Worm (Caenorhabditis elegans) whole organism, midembryonic: ENCODE results near the gene K08F4.3.

Experiments used
- T22C8.4 ChIP-seq: fragments of 200-800 bp; sonication (Bioruptor generic); IDR thresholded peaks from 2 replicates; pipeline ENCODE4 v1.3.6; 2022; ENCODE audit warnings: missing genetic modification characterization, missing compliant biosample characterization
- cog-1 ChIP-seq: sonication (generic microtip); optimal IDR thresholded peaks from 2 replicates; lab custom pipeline; 2016; ENCODE audit warnings: missing genetic modification characterization, missing compliant biosample characterization
- flt-1 ChIP-seq: fragments of 200-800 bp; sonication (Bioruptor generic); IDR thresholded peaks from 2 replicates; pipeline ENCODE4 v1.3.6; 2022; ENCODE audit warnings: missing genetic modification characterization, missing compliant biosample characterization
- klf-2 ChIP-seq: fragments of 200-800 bp; sonication (Bioruptor generic); conservative IDR thresholded peaks from 2 replicates; pipeline ENCODE4 v1.3.6; 2022; ENCODE audit warnings: missing genetic modification reagents, missing genetic modification characterization, missing compliant biosample characterization
- med-1 ChIP-seq: sonication (generic microtip); optimal IDR thresholded peaks from 2 replicates; lab custom pipeline; 2017; ENCODE audit warnings: missing genetic modification characterization, mild to moderate bottlenecking, missing compliant biosample characterization, antibody characterized with exemption, missing genetic modification reagents; ENCODE audit not compliant: insufficient read depth
- ref-1 ChIP-seq: fragments of 200-800 bp; sonication (Bioruptor generic); conservative IDR thresholded peaks from 2 replicates; pipeline ENCODE4 v1.3.6; 2022; ENCODE audit warnings: missing genetic modification reagents, missing genetic modification characterization, missing compliant biosample characterization
- tab-1 ChIP-seq: fragments of 200-800 bp; sonication (Bioruptor generic); IDR thresholded peaks from 2 replicates; pipeline ENCODE4 v1.3.6; 2022; ENCODE audit warnings: missing genetic modification characterization, missing compliant biosample characterization
- ztf-23 ChIP-seq: fragments of 200-800 bp; sonication (Bioruptor generic); IDR thresholded peaks from 2 replicates; pipeline ENCODE4 v1.3.6; 2022; ENCODE audit warnings: missing genetic modification reagents, missing genetic modification characterization, missing compliant biosample characterization
- ztf-29 ChIP-seq: fragments of 200-800 bp; sonication (Bioruptor generic); IDR thresholded peaks from 2 replicates; pipeline ENCODE4 v1.3.6; 2022; ENCODE audit warnings: missing genetic modification reagents, missing genetic modification characterization, missing compliant biosample characterization

Gene K08F4.3

ce11 chrIV:10128906-10129386, at the start of gene K08F4.3, which contains the start of gene gtbp-1:
Gene K08F4.3 (plus strand): TSS chrIV:10129257.
Gene gtbp-1 (minus strand): TSS chrIV:10128956.
- TF ChIP-seq ztf-23 (GFP tag; lab: Robert Waterston, UW) (peak; percentile 50; the same call in 1 of the 2 replicates), cog-1 (tag; lab: Kevin White, UChicago) (no peak), flt-1 (no peak), klf-2 (GFP tag; lab: Robert Waterston, UW) (no peak), ztf-29 (no peak)

- TF ChIP-seq med-1 (GFP tag; lab: Kevin White, UChicago) = no peak
Measured at ce11 chrIV:10080816-10081215, 48.2 kb upstream of the K08F4.3 start, which contains the start of gene W01B6.6. Gene W01B6.6 (plus strand): TSS chrIV:10081116.

ce11 chrIV:10084323-10084959, 44.6 kb upstream of the K08F4.3 start, which contains the start of gene W01B6.8:
Gene W01B6.8 (minus strand): TSS chrIV:10084373.
- no peak for TF ChIP-seq ztf-29
- no peak for TF ChIP-seq med-1 (GFP tag; lab: Kevin White, UChicago)
- TF ChIP-seq tab-1 = no peak
- no peak for TF ChIP-seq cog-1 (tag; lab: Kevin White, UChicago)
- no peak for TF ChIP-seq flt-1
- TF ChIP-seq ztf-23 (GFP tag; lab: Robert Waterston, UW) = no peak
- TF ChIP-seq T22C8.4 = no peak
- no peak for TF ChIP-seq klf-2 (GFP tag; lab: Robert Waterston, UW)
- TF ChIP-seq ref-1 (GFP tag; lab: Robert Waterston, UW) = no peak

DNA sequence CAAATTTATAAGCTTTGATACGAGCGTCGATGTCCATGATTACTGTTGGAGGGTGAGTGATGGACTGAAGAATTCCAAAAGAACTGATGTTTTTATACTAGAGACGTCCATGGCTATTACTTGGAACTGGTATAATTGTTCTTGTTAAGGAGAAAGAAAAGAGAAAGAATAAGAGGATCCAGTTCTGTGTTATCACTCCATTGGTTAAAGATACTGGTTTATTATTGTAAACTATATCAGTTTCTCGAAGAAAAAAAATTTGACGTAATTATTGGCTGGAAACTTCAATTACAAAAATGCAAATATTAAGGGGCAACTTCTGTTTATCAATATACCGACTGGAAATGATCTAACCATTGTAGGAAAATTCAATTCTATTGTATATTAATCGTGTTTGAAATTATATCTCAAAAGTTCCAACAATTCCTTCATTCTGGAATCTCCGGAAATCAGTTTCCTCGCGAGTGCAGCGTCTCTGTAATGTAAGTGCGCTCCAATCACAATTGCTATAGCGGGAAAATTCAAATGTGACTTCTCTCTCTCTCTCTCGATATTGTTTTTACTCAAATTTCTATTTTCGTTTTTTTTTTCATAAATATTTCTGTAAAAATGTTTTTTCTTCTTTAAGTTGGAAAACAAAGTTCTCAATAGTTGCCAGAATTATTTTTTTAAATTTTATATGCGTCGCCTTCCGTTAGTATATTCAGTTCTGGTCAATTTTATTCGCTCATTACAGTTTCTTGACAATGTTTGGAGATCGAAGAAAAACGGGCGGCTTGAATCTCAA, 43.5 kb upstream of the K08F4.3 start, which contains the start of the genes col-2 and ndc-80:
TSS of gene col-2 (minus strand) at position 51 of the 787 bp plus-strand sequence.
TSS of gene ndc-80 (plus strand) at position 737 of the 787 bp plus-strand sequence.
- no peak for TF ChIP-seq ztf-29
- TF ChIP-seq flt-1 = peak; percentile 61; the same call in 1 of the 2 replicates

- TF ChIP-seq ref-1 (GFP tag; lab: Robert Waterston, UW) (no peak), klf-2 (GFP tag; lab: Robert Waterston, UW) (no peak), med-1 (GFP tag; lab: Kevin White, UChicago) (no peak), T22C8.4 (no peak), flt-1 (no peak), ztf-23 (GFP tag; lab: Robert Waterston, UW) (no peak), ztf-29 (no peak), cog-1 (tag; lab: Kevin White, UChicago) (no peak), tab-1 (no peak)
Measured at ce11 chrIV:10089777-10090176, 39.3 kb upstream of the K08F4.3 start, which contains the start of gene ttr-39. Gene ttr-39 (minus strand): TSS chrIV:10089877.

DNA sequence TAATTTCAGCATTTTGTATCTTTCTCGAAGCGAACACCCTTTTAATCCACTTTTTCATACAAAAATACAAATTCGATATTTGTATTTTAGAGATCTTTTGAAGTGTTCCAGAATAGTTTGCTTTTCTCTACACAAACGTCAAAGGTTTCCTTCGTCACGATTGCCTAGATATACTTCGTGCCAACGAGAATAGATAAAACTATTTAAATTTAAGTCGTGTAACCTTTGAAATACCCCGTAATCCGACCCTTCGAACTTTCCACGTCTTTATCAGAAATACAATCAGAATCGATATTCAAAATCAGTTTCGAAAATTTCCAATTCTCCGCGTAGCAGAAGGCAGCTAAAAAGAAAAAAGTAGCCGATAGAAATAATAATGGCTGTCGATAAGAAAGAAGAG, 38.7 kb upstream of the K08F4.3 start, which contains the start of gene ttbk-5:
TSS of gene ttbk-5 (plus strand) at position 301 of the 400 bp plus-strand sequence.
- TF ChIP-seq cog-1 (tag; lab: Kevin White, UChicago) (no peak), T22C8.4 (no peak), ref-1 (GFP tag; lab: Robert Waterston, UW) (no peak), med-1 (GFP tag; lab: Kevin White, UChicago) (no peak)

- no peak for TF ChIP-seq T22C8.4
- no peak for TF ChIP-seq klf-2 (GFP tag; lab: Robert Waterston, UW)
- no peak for TF ChIP-seq med-1 (GFP tag; lab: Kevin White, UChicago)
- no peak for TF ChIP-seq flt-1
- TF ChIP-seq tab-1 = no peak
- no peak for TF ChIP-seq cog-1 (tag; lab: Kevin White, UChicago)
- no peak for TF ChIP-seq ref-1 (GFP tag; lab: Robert Waterston, UW)
- TF ChIP-seq ztf-29 = no peak
- no peak for TF ChIP-seq ztf-23 (GFP tag; lab: Robert Waterston, UW)
Measured at ce11 chrIV:10095171-10095570, 33.9 kb upstream of the K08F4.3 start, which contains the start of the genes C04G2.5 and msp-36. Gene C04G2.5 (minus strand): TSS chrIV:10095271. Gene msp-36 (plus strand): TSS chrIV:10095433.

ce11 chrIV:10096881-10097280, 32.2 kb upstream of the K08F4.3 start, which contains the start of gene dis-3:
Gene dis-3 (plus strand): TSS chrIV:10097202.
- TF ChIP-seq ztf-23 (GFP tag; lab: Robert Waterston, UW) (no peak), flt-1 (no peak), med-1 (GFP tag; lab: Kevin White, UChicago) (no peak), ref-1 (GFP tag; lab: Robert Waterston, UW) (no peak), klf-2 (GFP tag; lab: Robert Waterston, UW) (no peak), T22C8.4 (no peak), ztf-29 (no peak), tab-1 (no peak), cog-1 (tag; lab: Kevin White, UChicago) (no peak)

DNA sequence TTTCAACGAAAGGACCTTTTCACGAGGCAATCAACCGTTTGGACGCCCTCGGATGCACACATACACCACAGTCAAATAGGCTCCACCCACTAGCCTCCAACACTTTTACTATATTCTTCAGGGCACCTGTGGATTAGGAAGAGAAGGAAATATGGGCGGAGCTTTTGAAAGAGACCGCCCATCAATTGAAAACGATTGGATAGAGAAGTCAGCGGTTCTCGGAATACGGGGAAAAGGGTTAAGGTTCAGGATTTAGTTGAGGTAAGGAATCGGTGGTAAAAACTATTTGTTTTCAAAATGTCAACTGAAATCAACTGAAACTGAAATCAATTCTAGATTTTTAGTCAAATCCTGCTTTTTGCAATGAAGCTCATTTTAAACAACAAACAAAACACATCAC, 18.6 kb upstream of the K08F4.3 start, which contains the start of gene egl-38:
TSS of gene egl-38 (minus strand) at position 101 of the 400 bp plus-strand sequence.
- TF ChIP-seq klf-2 (GFP tag; lab: Robert Waterston, UW) (no peak), flt-1 (no peak), ztf-29 (no peak), ref-1 (GFP tag; lab: Robert Waterston, UW) (no peak), med-1 (GFP tag; lab: Kevin White, UChicago) (no peak), cog-1 (tag; lab: Kevin White, UChicago) (no peak), tab-1 (no peak), T22C8.4 (no peak), ztf-23 (GFP tag; lab: Robert Waterston, UW) (no peak)
